Worm (Caenorhabditis elegans): ENCODE results near the gene Y58A7A.3.

- TF ChIP-seq him-1 (tag; optimal IDR thresholded peaks at IDR 0.05) (no peak), W03F9.2 (tag; optimal IDR thresholded peaks at IDR 0.05) (no peak), dao-5 (tag; optimal IDR thresholded peaks at IDR 0.05) (no peak)
Measured at ce11 chrV:5098925-5099324, 18.2 kb upstream of the Y58A7A.3 start, which contains the start of gene unc-46.
